Worm (Caenorhabditis elegans) whole organism, late embryonic: ENCODE measurements around the gene col-167.

ENCODE experiments used
- C08G9.2 ChIP-seq: sonication (generic microtip); optimal IDR thresholded peaks from 2 replicates; lab custom pipeline; 2016; ENCODE audit warnings: mild to moderate bottlenecking, missing genetic modification characterization, moderate library complexity, missing compliant biosample characterization
- C38D4.7 ChIP-seq: fragments of 200-800 bp; sonication (Bioruptor generic); optimal IDR thresholded peaks from 2 replicates; lab custom pipeline; 2018; ENCODE audit warnings: mild to moderate bottlenecking, missing genetic modification characterization, moderate library complexity, missing compliant biosample characterization
- K02D7.2 ChIP-seq: sonication (generic microtip); optimal IDR thresholded peaks from 2 replicates; lab custom pipeline; 2017; ENCODE audit warnings: mild to moderate bottlenecking, missing genetic modification characterization, missing compliant biosample characterization
- K09A11.1 ChIP-seq: sonication (generic microtip); optimal IDR thresholded peaks from 2 replicates; lab custom pipeline; 2017; ENCODE audit warnings: antibody characterized with exemption, mild to moderate bottlenecking, missing genetic modification characterization, missing compliant biosample characterization; ENCODE audit not compliant: insufficient read depth
- ama-1 ChIP-seq: fragments of 150-350 bp; optimal IDR thresholded peaks from 2 replicates; lab custom pipeline; 2014
- ceh-2 ChIP-seq: sonication (generic microtip); optimal IDR thresholded peaks from 2 replicates; lab custom pipeline; 2016; ENCODE audit warnings: missing genotype, missing genetic modification characterization, missing compliant biosample characterization
- ceh-24 ChIP-seq: sonication (generic microtip); optimal IDR thresholded peaks from 2 replicates; lab custom pipeline; 2016; ENCODE audit warnings: mild to moderate bottlenecking, missing genetic modification characterization, missing compliant biosample characterization
- ceh-30 ChIP-seq: fragments of 150-350 bp; optimal IDR thresholded peaks from 2 replicates; lab custom pipeline; 2014; ENCODE audit warnings: missing biosample characterization, missing genetic modification characterization
- ceh-31 ChIP-seq: sonication (generic microtip); optimal IDR thresholded peaks from 2 replicates; lab custom pipeline; 2016; ENCODE audit warnings: missing genetic modification characterization, missing compliant biosample characterization
- ceh-45 ChIP-seq: fragments of 200-800 bp; sonication (Bioruptor generic); IDR thresholded peaks from 2 replicates; pipeline ENCODE4 v1.3.6; 2022; ENCODE audit warnings: missing genetic modification reagents, missing genetic modification characterization, missing compliant biosample characterization
- ceh-6 ChIP-seq: fragments of 200-800 bp; sonication (Bioruptor generic); optimal IDR thresholded peaks from 2 replicates; lab custom pipeline; 2018; ENCODE audit warnings: mild to moderate bottlenecking, missing genetic modification characterization, missing compliant biosample characterization
- dmd-4 ChIP-seq: sonication (generic microtip); optimal IDR thresholded peaks from 2 replicates; lab custom pipeline; 2016; ENCODE audit warnings: borderline replicate concordance, missing genetic modification characterization, missing compliant biosample characterization
- elt-2 ChIP-seq: sonication (generic microtip); optimal IDR thresholded peaks from 2 replicates; lab custom pipeline; 2016; ENCODE audit warnings: missing genetic modification reagents, missing genetic modification characterization, missing compliant biosample characterization
- elt-4 ChIP-seq: sonication (generic microtip); optimal IDR thresholded peaks from 2 replicates; lab custom pipeline; 2016; ENCODE audit warnings: missing genetic modification characterization, missing compliant biosample characterization
- eyg-1 ChIP-seq: sonication (generic microtip); optimal IDR thresholded peaks from 2 replicates; lab custom pipeline; 2016; ENCODE audit warnings: missing genotype, missing genetic modification characterization, missing compliant biosample characterization
- fax-1 ChIP-seq: sonication (generic microtip); optimal IDR thresholded peaks from 2 replicates; lab custom pipeline; 2016; ENCODE audit warnings: missing genotype, missing genetic modification characterization, missing compliant biosample characterization
- fkh-6 ChIP-seq: sonication (generic microtip); optimal IDR thresholded peaks from 2 replicates; lab custom pipeline; 2016; ENCODE audit warnings: missing genetic modification characterization, missing compliant biosample characterization
- gmeb-2 ChIP-seq: sonication (generic microtip); optimal IDR thresholded peaks from 2 replicates; lab custom pipeline; 2016; ENCODE audit warnings: missing genetic modification characterization, inconsistent platforms, missing compliant biosample characterization
- hlh-15 ChIP-seq: sonication (generic microtip); optimal IDR thresholded peaks from 2 replicates; lab custom pipeline; 2016; ENCODE audit warnings: missing genetic modification characterization, missing compliant biosample characterization
- hlh-30 ChIP-seq: sonication (generic microtip); optimal IDR thresholded peaks from 2 replicates; lab custom pipeline; 2017; ENCODE audit warnings: antibody characterized with exemption, missing genetic modification characterization, missing compliant biosample characterization; ENCODE audit not compliant: insufficient read depth
- hlh-6 ChIP-seq: sonication (generic microtip); optimal IDR thresholded peaks from 2 replicates; lab custom pipeline; 2016; ENCODE audit warnings: missing genotype, missing genetic modification characterization, missing compliant biosample characterization
- lim-6 ChIP-seq: sonication (generic microtip); optimal IDR thresholded peaks from 2 replicates; lab custom pipeline; 2016; ENCODE audit warnings: missing genetic modification characterization, missing compliant biosample characterization
- lin-11 ChIP-seq: fragments of 200-800 bp; sonication (Bioruptor generic); optimal IDR thresholded peaks from 2 replicates; lab custom pipeline; 2018; ENCODE audit warnings: mild to moderate bottlenecking, missing genetic modification characterization, missing compliant biosample characterization
- madf-2 ChIP-seq: sonication (generic microtip); optimal IDR thresholded peaks from 2 replicates; lab custom pipeline; 2017; ENCODE audit warnings: missing genetic modification characterization, missing compliant biosample characterization
- mec-3 ChIP-seq: sonication (generic microtip); optimal IDR thresholded peaks from 2 replicates; lab custom pipeline; 2016; ENCODE audit warnings: borderline replicate concordance, missing genetic modification characterization, missing compliant biosample characterization
- nhr-11 ChIP-seq: fragments of 150-350 bp; optimal IDR thresholded peaks from 2 replicates; lab custom pipeline; 2014; ENCODE audit warnings: missing biosample characterization, missing genetic modification characterization
- nhr-232 ChIP-seq: sonication (generic microtip); optimal IDR thresholded peaks from 2 replicates; lab custom pipeline; 2016; ENCODE audit warnings: missing genetic modification characterization, missing compliant biosample characterization
- npax-4 ChIP-seq: sonication (generic microtip); optimal IDR thresholded peaks from 2 replicates; lab custom pipeline; 2016; ENCODE audit warnings: missing genetic modification characterization, missing compliant biosample characterization
- pat-9 ChIP-seq: fragments of 200-800 bp; sonication (Bioruptor generic); optimal IDR thresholded peaks from 2 replicates; lab custom pipeline; 2018; ENCODE audit warnings: mild to moderate bottlenecking, missing genetic modification characterization, moderate library complexity, missing compliant biosample characterization
- pax-1 ChIP-seq: fragments of 150-350 bp; optimal IDR thresholded peaks from 2 replicates; lab custom pipeline; 2014; ENCODE audit warnings: missing biosample characterization, missing genetic modification characterization
- pha-2 ChIP-seq: sonication (generic microtip); optimal IDR thresholded peaks from 2 replicates; lab custom pipeline; 2017; ENCODE audit warnings: mild to moderate bottlenecking, missing genetic modification characterization, missing compliant biosample characterization
- pha-4 ChIP-seq: fragments of 150-350 bp; optimal IDR thresholded peaks from 2 replicates; lab custom pipeline; 2018; ENCODE audit warnings: missing biosample characterization, missing genetic modification reagents, missing genetic modification characterization
- pqm-1 ChIP-seq: sonication (generic microtip); optimal IDR thresholded peaks from 2 replicates; lab custom pipeline; 2016; ENCODE audit warnings: missing genetic modification characterization, missing compliant biosample characterization
- pros-1 ChIP-seq: fragments of 150-350 bp; optimal IDR thresholded peaks from 2 replicates; lab custom pipeline; 2014; ENCODE audit warnings: missing biosample characterization, missing genetic modification reagents, missing genetic modification characterization
- tbx-2 ChIP-seq: sonication (generic microtip); optimal IDR thresholded peaks from 2 replicates; lab custom pipeline; 2016; ENCODE audit warnings: missing genetic modification characterization, missing compliant biosample characterization
- tbx-7 ChIP-seq: sonication (generic microtip); optimal IDR thresholded peaks from 2 replicates; lab custom pipeline; 2016; ENCODE audit warnings: missing genotype, missing genetic modification characterization, missing compliant biosample characterization
- ttx-3 ChIP-seq: sonication (generic microtip); optimal IDR thresholded peaks from 2 replicates; lab custom pipeline; 2016; ENCODE audit warnings: missing genetic modification reagents, missing genetic modification characterization, missing compliant biosample characterization
- unc-55 ChIP-seq: sonication (generic microtip); optimal IDR thresholded peaks from 2 replicates; lab custom pipeline; 2017; ENCODE audit warnings: missing biosample characterization, missing genetic modification reagents, missing genetic modification characterization
- unc-86 ChIP-seq: sonication (generic microtip); optimal IDR thresholded peaks from 2 replicates; lab custom pipeline; 2016; ENCODE audit warnings: missing genetic modification characterization, missing compliant biosample characterization

The col-167 gene

ce11 chrX:6323129-6323528 is at the start of gene col-167:
col-167 (plus strand) TSS chrX:6323488.
- no peak for TF ChIP-seq elt-4 (tag; lab: Kevin White, UChicago)
- no peak for TF ChIP-seq pax-1 (tag; lab: Kevin White, UChicago)
- no peak for TF ChIP-seq C08G9.2
- no peak for TF ChIP-seq lin-11 (tag; lab: Kevin White, UChicago)
- no peak for TF ChIP-seq pros-1 (tag; lab: Kevin White, UChicago)
- TF ChIP-seq hlh-15, result no peak
- TF ChIP-seq ttx-3 (tag; lab: Kevin White, UChicago), result no peak
- TF ChIP-seq lim-6 (tag; lab: Kevin White, UChicago), result no peak
- no peak for TF ChIP-seq C38D4.7 (GFP tag; lab: Kevin White, UChicago)
- no peak for TF ChIP-seq ama-1 (lab: Kevin White, UChicago)
- TF ChIP-seq ceh-2 (tag; lab: Kevin White, UChicago), result no peak
- no peak for TF ChIP-seq K09A11.1
- no peak for TF ChIP-seq ceh-45 (GFP tag; lab: Robert Waterston, UW)
- TF ChIP-seq hlh-6 (tag; lab: Kevin White, UChicago), result no peak
- TF ChIP-seq, all 69 proteins: peak for 0

ce11 chrX:6273772-6274171 is 49.5 kb upstream of the col-167 start:
- no peak for TF ChIP-seq ceh-24 (tag; lab: Kevin White, UChicago)
- no peak for TF ChIP-seq ceh-30 (tag; lab: Kevin White, UChicago)
- TF ChIP-seq unc-86, result no peak
- no peak for TF ChIP-seq ceh-6 (GFP tag; lab: Kevin White, UChicago)
- TF ChIP-seq mec-3, result no peak
- no peak for TF ChIP-seq fax-1 (tag; lab: Kevin White, UChicago)
- no peak for TF ChIP-seq gmeb-2
- TF ChIP-seq K02D7.2, result no peak
- no peak for TF ChIP-seq pat-9 (tag; lab: Kevin White, UChicago)
- no peak for TF ChIP-seq hlh-30 (tag; lab: Kevin White, UChicago)
- no peak for TF ChIP-seq C38D4.7 (GFP tag; lab: Kevin White, UChicago)
- TF ChIP-seq dmd-4 (tag; lab: Kevin White, UChicago), result no peak
- no peak for TF ChIP-seq nhr-232
- no peak for TF ChIP-seq pha-2 (tag; lab: Kevin White, UChicago)
- TF ChIP-seq, all 69 proteins: peak for 0

- no peak for TF ChIP-seq dmd-4 (tag; lab: Kevin White, UChicago)
- TF ChIP-seq mec-3, result no peak
- no peak for TF ChIP-seq gmeb-2
- TF ChIP-seq pha-4 (tag; lab: Kevin White, UChicago), result no peak
- TF ChIP-seq lim-6 (tag; lab: Kevin White, UChicago), result no peak
- TF ChIP-seq nhr-232, result no peak
- TF ChIP-seq pax-1 (tag; lab: Kevin White, UChicago), result no peak
- TF ChIP-seq pat-9 (tag; lab: Kevin White, UChicago), result no peak
- TF ChIP-seq pha-2 (tag; lab: Kevin White, UChicago), result no peak
- TF ChIP-seq lin-11 (tag; lab: Kevin White, UChicago), result no peak
- no peak for TF ChIP-seq unc-55 (GFP tag; lab: Kevin White, UChicago)
- TF ChIP-seq ceh-45 (GFP tag; lab: Robert Waterston, UW), result no peak
- TF ChIP-seq C38D4.7 (GFP tag; lab: Kevin White, UChicago), result no peak
Measured at ce11 chrX:6274270-6274669, 49.0 kb upstream of the col-167 start.

- TF ChIP-seq nhr-11 (tag; lab: Kevin White, UChicago), result no peak
- TF ChIP-seq unc-55 (GFP tag; lab: Kevin White, UChicago), result no peak
- no peak for TF ChIP-seq fax-1 (tag; lab: Kevin White, UChicago)
- no peak for TF ChIP-seq pqm-1 (tag; lab: Kevin White, UChicago)
- TF ChIP-seq npax-4 (tag; lab: Kevin White, UChicago), result no peak
- TF ChIP-seq C08G9.2, result no peak
- no peak for TF ChIP-seq ama-1 (lab: Kevin White, UChicago)
- no peak for TF ChIP-seq fkh-6
- no peak for TF ChIP-seq eyg-1 (tag; lab: Kevin White, UChicago)
- no peak for TF ChIP-seq ceh-2 (tag; lab: Kevin White, UChicago)
- no peak for TF ChIP-seq pha-4 (tag; lab: Kevin White, UChicago)
- TF ChIP-seq tbx-2, result no peak
- TF ChIP-seq nhr-232, result no peak
- TF ChIP-seq ceh-30 (tag; lab: Kevin White, UChicago), result no peak
- TF ChIP-seq K02D7.2, result no peak
- no peak for TF ChIP-seq madf-2 (tag; lab: Kevin White, UChicago)
- no peak for TF ChIP-seq hlh-6 (tag; lab: Kevin White, UChicago)
- no peak for TF ChIP-seq tbx-7 (tag; lab: Kevin White, UChicago)
- TF ChIP-seq elt-2, result no peak
- no peak for TF ChIP-seq ceh-31 (tag; lab: Kevin White, UChicago)
- TF ChIP-seq, all 69 proteins: peak for 0
Measured at ce11 chrX:6275343-6275742, 47.9 kb upstream of the col-167 start.
